Worm (Caenorhabditis elegans) whole organism, young adult: Measurements from ENCODE around the gene cyp-29A3.
A peak's percentile ranks its signal among the peaks of the same experiment; 100 is the strongest.

Experiments
- F10E7.11 ChIP-seq: sonication (generic microtip); optimal IDR thresholded peaks from 2 replicates; lab custom pipeline; 2017; ENCODE audit warnings: mild to moderate bottlenecking, missing genetic modification characterization, moderate library complexity, missing compliant biosample characterization
- F33H1.4 ChIP-seq: fragments of 200-800 bp; sonication (Bioruptor generic); IDR thresholded peaks from 2 replicates; pipeline ENCODE4 v1.3.6; 2022; ENCODE audit warnings: missing genetic modification reagents, missing genetic modification characterization, missing compliant biosample characterization
- F37B4.10 ChIP-seq: fragments of 200-800 bp; sonication (Bioruptor generic); IDR thresholded peaks from 2 replicates; pipeline ENCODE4 v1.3.6; 2022; ENCODE audit warnings: missing genetic modification characterization, missing compliant biosample characterization
- F49E8.2 ChIP-seq: sonication (generic microtip); optimal IDR thresholded peaks from 3 replicates; lab custom pipeline; 2017; ENCODE audit warnings: missing genetic modification characterization, mild to moderate bottlenecking, missing compliant biosample characterization, antibody characterized with exemption, moderate library complexity; ENCODE audit not compliant: insufficient read depth
- F57C9.4 ChIP-seq: sonication (generic microtip); optimal IDR thresholded peaks from 2 replicates; lab custom pipeline; 2017; ENCODE audit warnings: mild to moderate bottlenecking, missing genetic modification characterization, missing compliant biosample characterization
- K11D2.4 ChIP-seq: fragments of 200-800 bp; sonication (Bioruptor generic); IDR thresholded peaks from 2 replicates; pipeline ENCODE4 v1.3.6; 2022; ENCODE audit warnings: missing genetic modification reagents, missing genetic modification characterization, missing compliant biosample characterization
- K12H6.12 ChIP-seq: fragments of 200-800 bp; sonication (Bioruptor generic); optimal IDR thresholded peaks from 2 replicates; lab custom pipeline; 2018; ENCODE audit warnings: mild to moderate bottlenecking, missing genetic modification characterization, missing compliant biosample characterization
- T26A5.8 ChIP-seq: sonication (generic microtip); optimal IDR thresholded peaks from 2 replicates; lab custom pipeline; 2016; ENCODE audit warnings: missing genetic modification characterization, missing compliant biosample characterization
- Y79H2A.3 ChIP-seq: fragments of 200-800 bp; sonication (Bioruptor generic); conservative IDR thresholded peaks from 2 replicates; pipeline ENCODE4 v1.3.6; 2022; ENCODE audit warnings: missing genetic modification reagents, missing genetic modification characterization, missing compliant biosample characterization
- Y95B8A.8 ChIP-seq: fragments of 200-800 bp; sonication (Bioruptor generic); IDR thresholded peaks from 2 replicates; pipeline ENCODE4 v1.3.6; 2022; ENCODE audit warnings: missing genetic modification reagents, missing genetic modification characterization, missing compliant biosample characterization
- ZK185.1 ChIP-seq: sonication (generic microtip); optimal IDR thresholded peaks from 2 replicates; lab custom pipeline; 2016; ENCODE audit warnings: mild to moderate bottlenecking, missing genetic modification characterization, missing compliant biosample characterization; ENCODE audit not compliant: poor library complexity, severe bottlenecking
- athp-1 ChIP-seq: sonication (generic microtip); optimal IDR thresholded peaks from 2 replicates; lab custom pipeline; 2017; ENCODE audit warnings: mild to moderate bottlenecking, missing genetic modification characterization, missing compliant biosample characterization
- attf-3 ChIP-seq: fragments of 200-800 bp; sonication (Bioruptor generic); conservative IDR thresholded peaks from 2 replicates; pipeline ENCODE4 v1.3.6; 2022; ENCODE audit warnings: missing genetic modification reagents, missing genetic modification characterization, missing compliant biosample characterization
- bed-1 ChIP-seq: fragments of 200-800 bp; sonication (Bioruptor generic); IDR thresholded peaks from 2 replicates; pipeline ENCODE4 v1.3.6; 2022; ENCODE audit warnings: missing genetic modification reagents, missing genetic modification characterization, missing compliant biosample characterization
- ceh-27 ChIP-seq: fragments of 200-800 bp; sonication (Bioruptor generic); optimal IDR thresholded peaks from 2 replicates; lab custom pipeline; 2018; ENCODE audit warnings: mild to moderate bottlenecking, missing genetic modification characterization, moderate library complexity, missing compliant biosample characterization
- ceh-40 ChIP-seq: fragments of 200-800 bp; sonication (Bioruptor generic); IDR thresholded peaks from 2 replicates; pipeline ENCODE4 v1.3.6; 2022; ENCODE audit warnings: missing genetic modification characterization, missing compliant biosample characterization
- ceh-58 ChIP-seq: fragments of 200-800 bp; sonication (Bioruptor generic); IDR thresholded peaks from 2 replicates; pipeline ENCODE4 v1.3.6; 2022; ENCODE audit warnings: missing genetic modification characterization, missing compliant biosample characterization
- ceh-91 ChIP-seq: fragments of 200-800 bp; sonication (Bioruptor generic); IDR thresholded peaks from 2 replicates; pipeline ENCODE4 v1.3.6; 2022; ENCODE audit warnings: missing genetic modification reagents, missing genetic modification characterization, missing compliant biosample characterization
- efl-1 ChIP-seq: fragments of 150-350 bp; optimal IDR thresholded peaks from 2 replicates; lab custom pipeline; 2014; ENCODE audit warnings: missing biosample characterization, missing genetic modification reagents, missing genetic modification characterization
- egl-18 ChIP-seq: fragments of 200-800 bp; sonication (Bioruptor generic); IDR thresholded peaks from 2 replicates; pipeline ENCODE4 v1.3.6; 2022; ENCODE audit warnings: missing genetic modification reagents, missing genetic modification characterization, missing compliant biosample characterization
- fkh-3 ChIP-seq: sonication (generic microtip); optimal IDR thresholded peaks from 2 replicates; lab custom pipeline; 2016; ENCODE audit warnings: mild to moderate bottlenecking, missing genetic modification characterization, missing compliant biosample characterization
- him-1 ChIP-seq: sonication (generic microtip); optimal IDR thresholded peaks from 2 replicates; lab custom pipeline; 2016; ENCODE audit warnings: missing genotype, missing genetic modification reagents, missing genetic modification characterization, missing compliant biosample characterization
- hlh-26 ChIP-seq: fragments of 200-800 bp; sonication (Bioruptor generic); conservative IDR thresholded peaks from 2 replicates; pipeline ENCODE4 v1.3.6; 2022; ENCODE audit warnings: missing genetic modification reagents, missing genetic modification characterization, missing compliant biosample characterization
- hrde-1 ChIP-seq: sonication (generic microtip); optimal IDR thresholded peaks from 2 replicates; lab custom pipeline; 2016; ENCODE audit warnings: missing genetic modification characterization, mild to moderate bottlenecking, missing compliant biosample characterization, moderate library complexity, missing genotype, missing genetic modification reagents, borderline replicate concordance
- hsf-1 ChIP-seq: fragments of 200-800 bp; sonication (Bioruptor generic); IDR thresholded peaks from 2 replicates; pipeline ENCODE4 v1.3.6; 2022; ENCODE audit warnings: missing genetic modification reagents, missing genetic modification characterization, missing compliant biosample characterization
- lsl-1 ChIP-seq: fragments of 200-800 bp; sonication (Bioruptor generic); optimal IDR thresholded peaks from 2 replicates; lab custom pipeline; 2018; ENCODE audit warnings: mild to moderate bottlenecking, missing genetic modification characterization, moderate library complexity, missing compliant biosample characterization
- madf-8 ChIP-seq: fragments of 200-800 bp; sonication (Bioruptor generic); conservative IDR thresholded peaks from 2 replicates; pipeline ENCODE4 v1.3.6; 2022; ENCODE audit warnings: missing genetic modification reagents, missing genetic modification characterization, missing compliant biosample characterization
- mel-28 ChIP-seq: sonication (generic microtip); optimal IDR thresholded peaks from 2 replicates; lab custom pipeline; 2016; ENCODE audit warnings: borderline replicate concordance, mild to moderate bottlenecking, missing genetic modification characterization, missing compliant biosample characterization
- nfyb-1 ChIP-seq: fragments of 200-800 bp; sonication (Bioruptor generic); IDR thresholded peaks from 2 replicates; pipeline ENCODE4 v1.3.6; 2022; ENCODE audit warnings: missing genetic modification reagents, missing genetic modification characterization, missing compliant biosample characterization
- nhr-179 ChIP-seq: sonication (generic microtip); optimal IDR thresholded peaks from 2 replicates; lab custom pipeline; 2016; ENCODE audit warnings: mild to moderate bottlenecking, missing genetic modification characterization, missing compliant biosample characterization
- nhr-80 ChIP-seq: sonication (generic microtip); optimal IDR thresholded peaks from 2 replicates; lab custom pipeline; 2016; ENCODE audit warnings: missing genetic modification characterization, missing compliant biosample characterization
- snpc-1.1 ChIP-seq: sonication (generic microtip); optimal IDR thresholded peaks from 2 replicates; lab custom pipeline; 2017; ENCODE audit warnings: missing genetic modification characterization, mild to moderate bottlenecking, missing compliant biosample characterization, antibody characterized with exemption, moderate library complexity, missing genotype, missing genetic modification reagents; ENCODE audit not compliant: insufficient read depth
- snpc-4 ChIP-seq, 5 experiments: fragments of 150-350 bp in 1 of 5; sonication (generic microtip) in 4 of 5; optimal IDR thresholded peaks; 2 replicates each; lab custom pipeline; 2014 to 2018; ENCODE audit warnings: missing genetic modification characterization in 5 of 5, missing biosample characterization in 3 of 5, antibody characterized with exemption in 2 of 5, mild to moderate bottlenecking in 2 of 5, missing compliant biosample characterization in 2 of 5, missing genotype in 2 of 5, moderate library complexity in 2 of 5, missing genetic modification reagents in 1 of 5
- sptf-2 ChIP-seq: fragments of 200-800 bp; sonication (Bioruptor generic); optimal IDR thresholded peaks from 2 replicates; lab custom pipeline; 2018; ENCODE audit warnings: mild to moderate bottlenecking, missing genetic modification characterization, missing compliant biosample characterization
- tbp1 ChIP-seq: fragments of 200-800 bp; sonication (Bioruptor generic); optimal IDR thresholded peaks from 2 replicates; lab custom pipeline; 2018; ENCODE audit warnings: mild to moderate bottlenecking, missing genetic modification characterization, missing compliant biosample characterization
- unc-130 ChIP-seq: sonication (generic microtip); optimal IDR thresholded peaks from 2 replicates; lab custom pipeline; 2016; ENCODE audit warnings: missing genetic modification reagents, missing genetic modification characterization, missing compliant biosample characterization
- ztf-26 ChIP-seq: sonication (generic microtip); optimal IDR thresholded peaks from 2 replicates; lab custom pipeline; 2017; ENCODE audit warnings: missing genetic modification characterization, missing compliant biosample characterization
- ztf-3 ChIP-seq: fragments of 200-800 bp; sonication (Bioruptor generic); optimal IDR thresholded peaks from 2 replicates; lab custom pipeline; 2018; ENCODE audit warnings: mild to moderate bottlenecking, missing genetic modification characterization, missing compliant biosample characterization
- ztf-6 ChIP-seq: fragments of 200-800 bp; sonication (Bioruptor generic); IDR thresholded peaks from 2 replicates; pipeline ENCODE4 v1.3.6; 2022; ENCODE audit warnings: missing genetic modification reagents, missing genetic modification characterization, missing compliant biosample characterization

Gene cyp-29A3

ce11 chrV:83732-84131 lies 24.7 kb downstream of the cyp-29A3 start, which contains the start of gene daam-1:
daam-1 (minus strand) TSS chrV:83832.
- TF ChIP-seq ceh-27 (GFP tag; lab: Kevin White, UChicago) (no peak), egl-18 (no peak), him-1 (tag; lab: Kevin White, UChicago) (no peak), F10E7.11 (tag; lab: Kevin White, UChicago) (no peak), attf-3 (GFP tag; lab: Robert Waterston, UW) (no peak), snpc-1.1 (tag; lab: Kevin White, UChicago) (no peak), Y79H2A.3 (no peak), snpc-4 (GFP tag; optimal IDR thresholded peaks at IDR 0.05; lab: Kevin White, UChicago) (no peak), snpc-4 (tag; optimal IDR thresholded peaks at IDR 0.05; lab: Kevin White, UChicago) (no peak), bed-1 (GFP tag; lab: Robert Waterston, UW) (no peak), F49E8.2 (tag; lab: Kevin White, UChicago) (no peak), ztf-3 (GFP tag; lab: Kevin White, UChicago) (no peak), madf-8 (GFP tag; lab: Robert Waterston, UW) (no peak), F37B4.10 (GFP tag; lab: Robert Waterston, UW) (no peak), tbp1 (GFP tag; lab: Kevin White, UChicago) (no peak), K11D2.4 (no peak), hlh-26 (no peak), efl-1 (GFP tag; lab: Kevin White, UChicago) (no peak)

ce11 chrV:102165-102564 lies 43.1 kb downstream of the cyp-29A3 start:
- TF ChIP-seq K12H6.12 (no peak), mel-28 (tag; lab: Kevin White, UChicago) (no peak), T26A5.8 (no peak), ceh-91 (peak; percentile 51), ZK185.1 (no peak), hrde-1 (tag; lab: Kevin White, UChicago) (no peak), Y95B8A.8 (GFP tag; lab: Robert Waterston, UW) (no peak), lsl-1 (GFP tag; lab: Kevin White, UChicago) (peak; percentile 69), nhr-80 (tag; lab: Kevin White, UChicago) (no peak), hsf-1 (GFP tag; lab: Robert Waterston, UW) (no peak), ztf-26 (tag; lab: Kevin White, UChicago) (no peak), F37B4.10 (GFP tag; lab: Robert Waterston, UW) (no peak), sptf-2 (no peak), F33H1.4 (peak; percentile 37; the same call in 1 of the 2 replicates), ztf-3 (GFP tag; lab: Kevin White, UChicago) (no peak), ceh-40 (GFP tag; lab: Robert Waterston, UW) (no peak), unc-130 (GFP tag; lab: Kevin White, UChicago) (no peak), ceh-27 (GFP tag; lab: Kevin White, UChicago) (no peak), ztf-6 (GFP tag; lab: Robert Waterston, UW) (no peak), ceh-58 (GFP tag; lab: Robert Waterston, UW) (no peak), egl-18 (no peak), athp-1 (tag; lab: Kevin White, UChicago) (no peak), fkh-3 (no peak), nhr-179 (tag; lab: Kevin White, UChicago) (no peak), nfyb-1 (no peak), K11D2.4 (no peak), F57C9.4 (tag; lab: Kevin White, UChicago) (no peak)
- TF ChIP-seq, all 124 proteins: peak for 3
